Worm (Caenorhabditis elegans) whole organism, L3 larva: ENCODE data around the gene H03G16.6.

Source experiments
- nhr-11 ChIP-seq: fragments of 150-350 bp; optimal IDR thresholded peaks from 2 replicates; lab custom pipeline; 2014; ENCODE audit warnings: missing biosample characterization, missing genetic modification characterization
- nhr-67 ChIP-seq: fragments of 150-350 bp; optimal IDR thresholded peaks from 2 replicates; lab custom pipeline; 2014; ENCODE audit warnings: missing biosample characterization, missing genetic modification characterization
- snpc-4 ChIP-seq: fragments of 150-350 bp; optimal IDR thresholded peaks from 2 replicates; lab custom pipeline; 2014; ENCODE audit warnings: missing biosample characterization, missing genetic modification characterization
- zag-1 ChIP-seq: fragments of 150-350 bp; optimal IDR thresholded peaks from 2 replicates; lab custom pipeline; 2014; ENCODE audit warnings: missing biosample characterization, missing genetic modification characterization

ce11 chrX:15100369-15100963 is 48.0 kb downstream of the H03G16.6 start, which contains the start of gene dhhc-1:
- TF ChIP-seq snpc-4 (peak; percentile 34), nhr-67 (no peak), zag-1 (tag; lab: Kevin White, UChicago) (no peak), nhr-11 (tag; lab: Kevin White, UChicago) (no peak)
